Fruit fly (Drosophila melanogaster) whole organism, prepupa: ENCODE data around the gene CG6310.
A peak's percentile ranks its signal among the peaks of the same experiment; 100 is the strongest.

Experiments
- CG10631 ChIP-seq: fragments of 200-800 bp; sonication (Bioruptor generic); optimal IDR thresholded peaks from 2 replicates; lab custom pipeline; 2016; ENCODE audit warnings: missing biosample characterization, missing genetic modification characterization
- CG10669 ChIP-seq: fragments of 200-800 bp; sonication (Bioruptor generic); optimal IDR thresholded peaks from 3 replicates; lab custom pipeline; 2018; ENCODE audit warnings: missing biosample characterization, mild to moderate bottlenecking, missing genetic modification characterization, moderate library complexity
- CG11762 ChIP-seq: fragments of 200-800 bp; sonication (Bioruptor generic); optimal IDR thresholded peaks from 3 replicates; lab custom pipeline; 2016; ENCODE audit warnings: missing biosample characterization, missing genetic modification characterization; ENCODE audit not compliant: insufficient read depth
- CG11902 ChIP-seq: fragments of 200-800 bp; sonication (Bioruptor generic); optimal IDR thresholded peaks from 3 replicates; lab custom pipeline; 2016; ENCODE audit warnings: missing biosample characterization, missing genetic modification characterization
- CG1621 ChIP-seq: fragments of 200-800 bp; sonication (Bioruptor generic); optimal IDR thresholded peaks from 3 replicates; lab custom pipeline; 2018; ENCODE audit warnings: missing biosample characterization, mild to moderate bottlenecking, missing genetic modification characterization
- CG16779 ChIP-seq: fragments of 200-800 bp; sonication (Bioruptor generic); optimal IDR thresholded peaks from 3 replicates; lab custom pipeline; 2017; ENCODE audit warnings: missing biosample characterization, mild to moderate bottlenecking, missing genetic modification characterization
- CG3032 ChIP-seq: fragments of 200-800 bp; optimal IDR thresholded peaks from 2 replicates; lab custom pipeline; 2019; ENCODE audit warnings: missing biosample characterization, mild to moderate bottlenecking, missing genetic modification characterization, moderate library complexity
- CG31627 ChIP-seq: fragments of 200-800 bp; sonication (Bioruptor generic); optimal IDR thresholded peaks from 3 replicates; lab custom pipeline; 2016; ENCODE audit warnings: missing biosample characterization, missing genetic modification characterization
- CG32006 ChIP-seq: fragments of 200-800 bp; sonication (Bioruptor generic); optimal IDR thresholded peaks from 3 replicates; lab custom pipeline; 2017; ENCODE audit warnings: missing biosample characterization, mild to moderate bottlenecking, missing genetic modification characterization
- CG3919 ChIP-seq: fragments of 200-800 bp; sonication (Bioruptor generic); optimal IDR thresholded peaks from 3 replicates; lab custom pipeline; 2016; ENCODE audit warnings: missing biosample characterization, missing genetic modification characterization
- CG4318 ChIP-seq: fragments of 200-800 bp; sonication (Bioruptor generic); optimal IDR thresholded peaks from 3 replicates; lab custom pipeline; 2017; ENCODE audit warnings: missing biosample characterization, mild to moderate bottlenecking, missing genetic modification characterization
- CG6163 ChIP-seq: fragments of 200-800 bp; sonication (Bioruptor generic); IDR thresholded peaks from 3 replicates; pipeline ENCODE4 v1.3.6; 2022; ENCODE audit warnings: missing biosample characterization, missing genetic modification characterization
- CG6276 ChIP-seq: fragments of 200-800 bp; sonication (Bioruptor generic); optimal IDR thresholded peaks from 2 replicates; lab custom pipeline; 2017; ENCODE audit warnings: missing biosample characterization, mild to moderate bottlenecking, missing genetic modification characterization
- CG6792 ChIP-seq: fragments of 200-800 bp; sonication (Bioruptor generic); optimal IDR thresholded peaks from 3 replicates; lab custom pipeline; 2016; ENCODE audit warnings: missing biosample characterization, missing genetic modification characterization
- CG6808 ChIP-seq: fragments of 200-800 bp; sonication (Bioruptor generic); optimal IDR thresholded peaks from 3 replicates; lab custom pipeline; 2017; ENCODE audit warnings: missing biosample characterization, missing genetic modification characterization, mild to moderate bottlenecking, moderate library complexity, missing genetic modification reagents
- CG7368 ChIP-seq: fragments of 200-800 bp; sonication (Bioruptor generic); optimal IDR thresholded peaks from 3 replicates; lab custom pipeline; 2016; ENCODE audit warnings: missing biosample characterization, missing genetic modification characterization
- CG8119 ChIP-seq: fragments of 200-800 bp; sonication (Bioruptor generic); IDR thresholded peaks from 3 replicates; pipeline ENCODE4 v1.3.6; 2022; ENCODE audit warnings: missing biosample characterization, missing genetic modification characterization
- CG8319 ChIP-seq: fragments of 200-800 bp; sonication (Bioruptor generic); optimal IDR thresholded peaks from 3 replicates; lab custom pipeline; 2016; ENCODE audit warnings: missing biosample characterization, missing genetic modification characterization
- CG8632 ChIP-seq: fragments of 200-800 bp; sonication (Bioruptor generic); optimal IDR thresholded peaks from 3 replicates; lab custom pipeline; 2016; ENCODE audit warnings: missing biosample characterization, missing genetic modification characterization
- CG9139 ChIP-seq: fragments of 200-800 bp; sonication (Bioruptor generic); optimal IDR thresholded peaks from 3 replicates; lab custom pipeline; 2017; ENCODE audit warnings: missing biosample characterization, mild to moderate bottlenecking, missing genetic modification characterization
- Eip75B ChIP-seq: fragments of 200-800 bp; sonication (Bioruptor generic); optimal IDR thresholded peaks from 3 replicates; lab custom pipeline; 2016; ENCODE audit warnings: missing biosample characterization, missing genetic modification characterization
- Hr38 ChIP-seq: sonication (Bioruptor generic); optimal IDR thresholded peaks from 2 replicates; lab custom pipeline; 2016; ENCODE audit warnings: missing biosample characterization, missing genetic modification characterization
- Hr4 ChIP-seq: fragments of 200-800 bp; sonication (Bioruptor generic); optimal IDR thresholded peaks from 3 replicates; lab custom pipeline; 2016; ENCODE audit warnings: missing biosample characterization, missing genetic modification characterization
- Lpt ChIP-seq: fragments of 200-800 bp; sonication (Bioruptor generic); optimal IDR thresholded peaks from 3 replicates; lab custom pipeline; 2016; ENCODE audit warnings: missing biosample characterization, missing genetic modification characterization
- Met ChIP-seq: fragments of 200-800 bp; sonication (Bioruptor generic); optimal IDR thresholded peaks from 3 replicates; lab custom pipeline; 2016; ENCODE audit warnings: missing biosample characterization, missing genetic modification characterization
- Smox ChIP-seq: fragments of 200-800 bp; sonication (Bioruptor generic); optimal IDR thresholded peaks from 3 replicates; lab custom pipeline; 2016; ENCODE audit warnings: missing biosample characterization, missing genetic modification characterization
- Sox102F ChIP-seq: fragments of 200-800 bp; sonication (Bioruptor generic); optimal IDR thresholded peaks from 2 replicates; lab custom pipeline; 2016; ENCODE audit warnings: missing biosample characterization, mild to moderate bottlenecking, missing genetic modification characterization
- Sox14 ChIP-seq: fragments of 200-800 bp; sonication (Bioruptor generic); optimal IDR thresholded peaks from 3 replicates; lab custom pipeline; 2016; ENCODE audit warnings: missing biosample characterization, missing genetic modification characterization
- Sox15 ChIP-seq: fragments of 200-800 bp; sonication (Bioruptor generic); optimal IDR thresholded peaks from 3 replicates; lab custom pipeline; 2016; ENCODE audit warnings: missing biosample characterization, missing genetic modification characterization
- achi ChIP-seq: fragments of 200-800 bp; sonication (Bioruptor generic); optimal IDR thresholded peaks from 3 replicates; lab custom pipeline; 2016; ENCODE audit warnings: missing biosample characterization, missing genetic modification characterization
- dac ChIP-seq: fragments of 200-800 bp; sonication (Bioruptor generic); optimal IDR thresholded peaks from 2 replicates; lab custom pipeline; 2017; ENCODE audit warnings: missing biosample characterization, mild to moderate bottlenecking, missing genetic modification characterization
- dsx ChIP-seq: fragments of 200-800 bp; optimal IDR thresholded peaks from 3 replicates; lab custom pipeline; 2019; ENCODE audit warnings: missing biosample characterization, mild to moderate bottlenecking, missing genetic modification characterization, moderate library complexity; ENCODE audit not compliant: poor library complexity, severe bottlenecking
- eg ChIP-seq: fragments of 200-800 bp; sonication (Bioruptor generic); IDR thresholded peaks from 3 replicates; pipeline ENCODE4 v1.3.6; 2022; ENCODE audit warnings: missing biosample characterization, missing genetic modification characterization
- esn ChIP-seq: fragments of 200-800 bp; sonication (Bioruptor generic); optimal IDR thresholded peaks from 2 replicates; lab custom pipeline; 2016; ENCODE audit warnings: missing biosample characterization, mild to moderate bottlenecking, missing genetic modification characterization, moderate library complexity
- fd59A ChIP-seq: fragments of 200-800 bp; sonication (Bioruptor generic); optimal IDR thresholded peaks from 2 replicates; lab custom pipeline; 2017; ENCODE audit warnings: missing biosample characterization, mild to moderate bottlenecking, missing genetic modification characterization, missing genetic modification reagents
- fd85E ChIP-seq: fragments of 200-800 bp; sonication (Bioruptor generic); optimal IDR thresholded peaks from 3 replicates; lab custom pipeline; 2016; ENCODE audit warnings: missing biosample characterization, missing genetic modification characterization
- fkh ChIP-seq: fragments of 200-800 bp; sonication (Bioruptor generic); optimal IDR thresholded peaks from 3 replicates; lab custom pipeline; 2017; ENCODE audit warnings: missing biosample characterization, mild to moderate bottlenecking, missing genetic modification characterization, moderate library complexity
- lz ChIP-seq: fragments of 200-800 bp; sonication (Bioruptor generic); optimal IDR thresholded peaks from 3 replicates; lab custom pipeline; 2016; ENCODE audit warnings: missing biosample characterization, missing genetic modification characterization
- net ChIP-seq: fragments of 200-800 bp; sonication (Bioruptor generic); optimal IDR thresholded peaks from 3 replicates; lab custom pipeline; 2016; ENCODE audit warnings: missing biosample characterization, missing genetic modification characterization
- pdm3 ChIP-seq: fragments of 200-800 bp; sonication (Bioruptor generic); optimal IDR thresholded peaks from 3 replicates; lab custom pipeline; 2016; ENCODE audit warnings: missing biosample characterization, missing genetic modification characterization
- salr ChIP-seq, 2 experiments: fragments of 200-800 bp; sonication (Bioruptor generic); optimal IDR thresholded peaks; 3 replicates each; lab custom pipeline; 2016 to 2018; ENCODE audit warnings: missing biosample characterization in 2 of 2, missing genetic modification characterization in 2 of 2, mild to moderate bottlenecking in 1 of 2
- spab ChIP-seq: fragments of 200-800 bp; sonication (Bioruptor generic); optimal IDR thresholded peaks from 2 replicates; lab custom pipeline; 2017; ENCODE audit warnings: missing biosample characterization, mild to moderate bottlenecking, missing genetic modification characterization, missing genetic modification reagents
- ss ChIP-seq, 2 experiments: fragments of 200-800 bp; sonication (Bioruptor generic); optimal IDR thresholded peaks; 2 replicates in 1 of 2; 3 replicates in 1 of 2; lab custom pipeline; 2017 to 2018; ENCODE audit warnings: mild to moderate bottlenecking in 2 of 2, missing biosample characterization in 2 of 2, missing genetic modification characterization in 2 of 2, moderate library complexity in 1 of 2
- svp ChIP-seq: fragments of 200-800 bp; sonication (Bioruptor generic); peaks from one replicate; lab custom pipeline; 2016; ENCODE audit warnings: missing biosample characterization, missing genetic modification characterization
- topi ChIP-seq: fragments of 200-800 bp; sonication (Bioruptor generic); optimal IDR thresholded peaks from 3 replicates; lab custom pipeline; 2016; ENCODE audit warnings: missing biosample characterization, missing genetic modification characterization
- vri ChIP-seq: fragments of 200-800 bp; sonication (Bioruptor generic); optimal IDR thresholded peaks from 3 replicates; lab custom pipeline; 2016; ENCODE audit warnings: missing biosample characterization, mild to moderate bottlenecking, missing genetic modification characterization

CG6310 gene

dm6 chr3L:11091943-11092609 lies 22.4 kb upstream of the CG6310 start (continued):
- TF ChIP-seq pdm3 (GFP tag; lab: Kevin White, UChicago) (peak; percentile 66), esn (peak; percentile 74), fkh (peak; percentile 42), Met (GFP tag; lab: Kevin White, UChicago) (peak; percentile 71), Hr38 (no peak), Eip75B (GFP tag; lab: Kevin White, UChicago) (peak; percentile 58), vri (GFP tag; lab: Kevin White, UChicago) (peak; percentile 95), Sox15 (peak; percentile 14), CG6163 (GFP tag; lab: Robert Waterston, UW) (peak; percentile 72), spab (peak; percentile 35), CG32006 (GFP tag; lab: Kevin White, UChicago) (peak; percentile 37), CG6792 (GFP tag; lab: Kevin White, UChicago) (peak; percentile 56), Hr4 (GFP tag; lab: Kevin White, UChicago) (peak; percentile 7), CG3032 (peak; percentile 41), CG10669 (peak; percentile 33), dsx (GFP tag; lab: Kevin White, UChicago) (no peak), CG6276 (GFP tag; lab: Kevin White, UChicago) (no peak), CG1621 (tag; lab: Kevin White, UChicago) (peak; percentile 21), achi (GFP tag; lab: Kevin White, UChicago) (peak; percentile 54), dac (GFP tag; lab: Kevin White, UChicago) (no peak), CG16779 (peak; percentile 19), Smox (GFP tag; lab: Kevin White, UChicago) (peak; percentile 59), CG6808 (GFP tag; lab: Kevin White, UChicago) (peak; percentile 51), CG8119 (peak; percentile 39; the same call in 1 of the 3 replicates), CG7368 (GFP tag; lab: Kevin White, UChicago) (peak; percentile 54), Lpt (GFP tag; lab: Kevin White, UChicago) (peak; percentile 9), topi (peak; percentile 76), Sox14 (GFP tag; lab: Kevin White, UChicago) (peak; percentile 70), Sox102F (GFP tag; lab: Kevin White, UChicago) (peak; percentile 56), svp (peak; percentile 73), CG9139 (GFP tag; lab: Kevin White, UChicago) (peak; percentile 48), CG31627 (GFP tag; lab: Kevin White, UChicago) (peak; percentile 73), net (GFP tag; lab: Kevin White, UChicago) (peak; percentile 45)

- TF ChIP-seq CG8319 (GFP tag; lab: Kevin White, UChicago) (no peak), Sox102F (GFP tag; lab: Kevin White, UChicago) (peak; percentile 76), ss (GFP tag; optimal IDR thresholded peaks at IDR 0.05; lab: Kevin White, UChicago) (peak; percentile 28 to 57), CG10631 (GFP tag; lab: Kevin White, UChicago) (peak; percentile 61), net (GFP tag; lab: Kevin White, UChicago) (peak; percentile 84), Sox15 (peak; percentile 8), CG3919 (GFP tag; lab: Kevin White, UChicago) (peak; percentile 55), spab (peak; percentile 15), CG11902 (GFP tag; lab: Kevin White, UChicago) (no peak), CG3032 (peak; percentile 11), lz (peak; percentile 60), CG8632 (GFP tag; lab: Kevin White, UChicago) (peak; percentile 68), CG8119 (peak; percentile 79), pdm3 (GFP tag; lab: Kevin White, UChicago) (peak; percentile 73), salr (GFP tag; optimal IDR thresholded peaks at IDR 0.05; lab: Kevin White, UChicago) (peak in 1 of 2 experiments; percentile 85), CG11762 (GFP tag; lab: Kevin White, UChicago) (peak; percentile 50), Sox14 (GFP tag; lab: Kevin White, UChicago) (peak; percentile 69), CG4318 (peak; percentile 77), CG6163 (GFP tag; lab: Robert Waterston, UW) (peak; percentile 65; the same call in 1 of the 3 replicates), Met (GFP tag; lab: Kevin White, UChicago) (peak; percentile 78), vri (GFP tag; lab: Kevin White, UChicago) (peak; percentile 61), esn (peak; percentile 81), fd59A (no peak), fd85E (GFP tag; lab: Kevin White, UChicago) (no peak), achi (GFP tag; lab: Kevin White, UChicago) (peak; percentile 77), CG1621 (tag; lab: Kevin White, UChicago) (no peak), CG9139 (GFP tag; lab: Kevin White, UChicago) (no peak), eg (GFP tag; lab: Robert Waterston, UW) (peak; percentile 67), svp (peak; percentile 88)
These were observed 20.3 kb upstream of the CG6310 start for dm6 chr3L:11089805-11090440.
